Fruit fly (Drosophila melanogaster) whole organism, wandering third instar larva: Measurements from ENCODE around the gene CG11353.

Experiments used
- Abd-B ChIP-seq: fragments of >200 bp; optimal IDR thresholded peaks from 2 replicates; lab custom pipeline; 2017; ENCODE audit warnings: missing biosample characterization, missing genetic modification characterization
- CG32264 ChIP-seq: fragments of 200-800 bp; sonication (Bioruptor generic); optimal IDR thresholded peaks from 2 replicates; lab custom pipeline; 2016; ENCODE audit warnings: missing biosample characterization, missing genetic modification characterization
- CG9705 ChIP-seq: fragments of 200-800 bp; sonication (Bioruptor generic); optimal IDR thresholded peaks from 2 replicates; lab custom pipeline; 2018; ENCODE audit warnings: missing biosample characterization, mild to moderate bottlenecking, missing genetic modification characterization
- CrebA ChIP-seq: fragments of 200-800 bp; sonication (Bioruptor generic); optimal IDR thresholded peaks from 2 replicates; lab custom pipeline; 2016; ENCODE audit warnings: missing biosample characterization, mild to moderate bottlenecking, missing genetic modification characterization, borderline replicate concordance
- Dfd ChIP-seq: fragments of >200 bp; optimal IDR thresholded peaks from 2 replicates; lab custom pipeline; 2017; ENCODE audit warnings: missing biosample characterization, missing genetic modification characterization
- Dif ChIP-seq: fragments of 200-275, 200-300 bp; sonication (Bioruptor generic); optimal IDR thresholded peaks from 2 replicates; lab custom pipeline; 2018; ENCODE audit warnings: missing biosample characterization, missing genetic modification characterization; ENCODE audit not compliant: partially characterized antibody
- GATAd ChIP-seq: sonication (Bioruptor generic); optimal IDR thresholded peaks from 2 replicates; lab custom pipeline; 2016; ENCODE audit warnings: missing biosample characterization, missing genetic modification characterization
- HLH106 ChIP-seq: fragments of 200-800 bp; optimal IDR thresholded peaks from 3 replicates; lab custom pipeline; 2019; ENCODE audit warnings: missing biosample characterization, mild to moderate bottlenecking, missing genetic modification characterization, moderate library complexity
- Hr78 ChIP-seq: fragments of >200 bp; optimal IDR thresholded peaks from 2 replicates; lab custom pipeline; 2017; ENCODE audit warnings: missing biosample characterization, missing genetic modification characterization
- Hr83 ChIP-seq: fragments of 200-300 bp; sonication (Bioruptor generic); optimal IDR thresholded peaks from 2 replicates; lab custom pipeline; 2016; ENCODE audit warnings: missing biosample characterization, mild to moderate bottlenecking, missing genetic modification characterization, moderate library complexity; ENCODE audit not compliant: poor library complexity, severe bottlenecking
- Jra ChIP-seq: sonication (Bioruptor generic); optimal IDR thresholded peaks from 2 replicates; lab custom pipeline; 2016; ENCODE audit warnings: missing biosample characterization, missing genetic modification characterization
- Mio ChIP-seq: sonication (Bioruptor generic); optimal IDR thresholded peaks from 2 replicates; lab custom pipeline; 2016; ENCODE audit warnings: missing biosample characterization, missing genetic modification characterization
- N ChIP-seq: fragments of >200 bp; optimal IDR thresholded peaks from 2 replicates; lab custom pipeline; 2018; ENCODE audit warnings: missing biosample characterization, missing external identifiers, missing genetic modification characterization
- OdsH ChIP-seq: fragments of 200-800 bp; sonication (Bioruptor generic); optimal IDR thresholded peaks from 2 replicates; lab custom pipeline; 2016; ENCODE audit warnings: missing biosample characterization, mild to moderate bottlenecking, missing genetic modification characterization
- Rel ChIP-seq, 2 experiments: fragments of 200-800 bp; sonication (Bioruptor generic) in 1 of 2; optimal IDR thresholded peaks; 2 replicates in 1 of 2; 3 replicates in 1 of 2; lab custom pipeline; 2016 to 2019; ENCODE audit warnings: mild to moderate bottlenecking in 2 of 2, missing biosample characterization in 2 of 2, missing genetic modification characterization in 2 of 2, moderate library complexity in 1 of 2
- Sp1 ChIP-seq: fragments of 200-800 bp; sonication (Bioruptor generic); optimal IDR thresholded peaks from 3 replicates; lab custom pipeline; 2019; ENCODE audit warnings: missing biosample characterization, mild to moderate bottlenecking, missing genetic modification characterization, moderate library complexity
- Vsx2 ChIP-seq: fragments of 200-300, 225-300 bp; sonication (Bioruptor generic); optimal IDR thresholded peaks from 2 replicates; lab custom pipeline; 2018; ENCODE audit warnings: missing biosample characterization, missing genetic modification characterization; ENCODE audit not compliant: partially characterized antibody
- br ChIP-seq: fragments of 200-800 bp; sonication (Bioruptor generic); optimal IDR thresholded peaks from 2 replicates; lab custom pipeline; 2016; ENCODE audit warnings: missing biosample characterization, missing genetic modification characterization
- brk ChIP-seq: fragments of 200-800 bp; sonication (Bioruptor generic); optimal IDR thresholded peaks from 2 replicates; lab custom pipeline; 2016; ENCODE audit warnings: missing biosample characterization, mild to moderate bottlenecking, missing genetic modification characterization
- dmrt93B ChIP-seq: fragments of 200-800 bp; sonication (Bioruptor generic); optimal IDR thresholded peaks from 2 replicates; lab custom pipeline; 2018; ENCODE audit warnings: missing biosample characterization, mild to moderate bottlenecking, missing genetic modification characterization
- dsf ChIP-seq: sonication (Bioruptor generic); optimal IDR thresholded peaks from 2 replicates; lab custom pipeline; 2016; ENCODE audit warnings: missing biosample characterization, missing genetic modification characterization, borderline replicate concordance
- ey ChIP-seq: fragments of 200-800 bp; sonication (Bioruptor generic); optimal IDR thresholded peaks from 2 replicates; lab custom pipeline; 2016; ENCODE audit warnings: missing biosample characterization, missing genetic modification characterization
- foxo ChIP-seq, 2 experiments: fragments of 200-800 bp; sonication (Bioruptor generic); optimal IDR thresholded peaks; 2 replicates in 1 of 2; 3 replicates in 1 of 2; lab custom pipeline; 2016 to 2017; ENCODE audit warnings: missing biosample characterization in 2 of 2, missing genetic modification characterization in 2 of 2
- fru ChIP-seq: fragments of 200-800 bp; sonication (Bioruptor generic); optimal IDR thresholded peaks from 3 replicates; lab custom pipeline; 2016; ENCODE audit warnings: missing biosample characterization, mild to moderate bottlenecking, missing genetic modification characterization
- h ChIP-seq: fragments of 200-800 bp; sonication (Bioruptor generic); optimal IDR thresholded peaks from 3 replicates; lab custom pipeline; 2016; ENCODE audit warnings: missing biosample characterization, mild to moderate bottlenecking, missing genetic modification characterization
- jim ChIP-seq: fragments of 175-275, 200-325 bp; sonication (Bioruptor generic); optimal IDR thresholded peaks from 2 replicates; lab custom pipeline; 2016; ENCODE audit warnings: missing biosample characterization, mild to moderate bottlenecking, missing genetic modification characterization
- lola ChIP-seq: fragments of >200 bp; optimal IDR thresholded peaks from 2 replicates; lab custom pipeline; 2017; ENCODE audit warnings: missing biosample characterization, missing genetic modification characterization
- pan ChIP-seq: fragments of >200 bp; optimal IDR thresholded peaks from 2 replicates; lab custom pipeline; 2017
- psq ChIP-seq: fragments of 200-800 bp; sonication (Bioruptor generic); optimal IDR thresholded peaks from 3 replicates; lab custom pipeline; 2017; ENCODE audit warnings: missing biosample characterization, mild to moderate bottlenecking, missing genetic modification characterization, moderate library complexity
- rgr ChIP-seq: fragments of 200-800 bp; sonication (Bioruptor generic); optimal IDR thresholded peaks from 3 replicates; lab custom pipeline; 2016; ENCODE audit warnings: missing biosample characterization, mild to moderate bottlenecking, missing genetic modification characterization
- sv ChIP-seq: fragments of 200-800 bp; sonication (Bioruptor generic); optimal IDR thresholded peaks from 3 replicates; lab custom pipeline; 2016; ENCODE audit warnings: missing biosample characterization, missing genetic modification characterization
- usp ChIP-seq: fragments of >200 bp; optimal IDR thresholded peaks from 2 replicates; lab custom pipeline; 2017; ENCODE audit warnings: missing biosample characterization, missing genetic modification characterization

CG11353 gene

DNA sequence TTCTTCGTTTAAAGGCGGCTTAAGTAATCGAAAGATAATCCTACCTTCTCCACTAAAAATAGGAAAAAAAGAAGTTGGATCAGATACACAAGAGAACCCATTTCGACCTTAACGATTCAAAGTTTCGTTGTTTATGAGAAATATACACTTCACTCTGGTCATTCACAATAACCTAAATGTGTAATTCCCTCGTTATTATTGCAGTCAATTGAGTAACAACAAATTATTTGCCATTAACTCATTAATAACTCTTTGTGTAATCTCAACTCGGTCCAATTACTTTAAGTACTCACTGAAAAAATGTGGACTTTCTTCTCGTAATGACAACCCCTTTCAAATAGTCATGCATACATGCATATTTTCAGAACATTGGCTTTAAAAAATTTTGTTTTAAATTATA, 22.2 kb downstream of the CG11353 start, which contains the start of gene CG33777:
Gene CG33777 (minus strand): TSS at position 101 of the 400 bp plus-strand sequence.
- TF ChIP-seq ey (no peak), CG9705 (no peak), N (GFP tag; lab: Kevin White, UChicago) (no peak), Dfd (GFP tag; lab: Kevin White, UChicago) (no peak), fru (GFP tag; lab: Kevin White, UChicago) (no peak), CrebA (no peak), Sp1 (no peak), Abd-B (no peak), CG32264 (GFP tag; lab: Kevin White, UChicago) (no peak), OdsH (GFP tag; lab: Kevin White, UChicago) (no peak), pan (no peak), usp (no peak), Dif (GFP tag; lab: Kevin White, UChicago) (no peak), foxo (GFP tag; optimal IDR thresholded peaks at IDR 0.05; lab: Kevin White, UChicago) (no peak), brk (GFP tag; lab: Kevin White, UChicago) (no peak), jim (no peak), lola (GFP tag; lab: Kevin White, UChicago) (no peak)

dm6 chr3L:4555787-4556186, 22.8 kb downstream of the CG11353 start, which contains the start of gene CG42540:
CG42540 (plus strand) TSS chr3L:4556087.
- TF ChIP-seq ey (no peak), rgr (GFP tag; lab: Kevin White, UChicago) (no peak), Hr78 (no peak), h (GFP tag; lab: Kevin White, UChicago) (no peak), CrebA (no peak), Hr83 (GFP tag; lab: Kevin White, UChicago) (no peak), Mio (GFP tag; lab: Kevin White, UChicago) (no peak), jim (no peak), br (GFP tag; lab: Kevin White, UChicago) (no peak), Vsx2 (GFP tag; lab: Kevin White, UChicago) (no peak), Jra (GFP tag; lab: Kevin White, UChicago) (no peak), HLH106 (tag; lab: Kevin White, UChicago) (no peak), Dfd (GFP tag; lab: Kevin White, UChicago) (no peak), Sp1 (no peak), brk (GFP tag; lab: Kevin White, UChicago) (no peak), Rel (GFP tag; optimal IDR thresholded peaks at IDR 0.05; lab: Kevin White, UChicago) (no peak), Rel (tag; optimal IDR thresholded peaks at IDR 0.05; lab: Kevin White, UChicago) (no peak), dmrt93B (GFP tag; lab: Kevin White, UChicago) (no peak), sv (GFP tag; lab: Kevin White, UChicago) (no peak)
- TF ChIP-seq, all 38 proteins: peak for 0

DNA sequence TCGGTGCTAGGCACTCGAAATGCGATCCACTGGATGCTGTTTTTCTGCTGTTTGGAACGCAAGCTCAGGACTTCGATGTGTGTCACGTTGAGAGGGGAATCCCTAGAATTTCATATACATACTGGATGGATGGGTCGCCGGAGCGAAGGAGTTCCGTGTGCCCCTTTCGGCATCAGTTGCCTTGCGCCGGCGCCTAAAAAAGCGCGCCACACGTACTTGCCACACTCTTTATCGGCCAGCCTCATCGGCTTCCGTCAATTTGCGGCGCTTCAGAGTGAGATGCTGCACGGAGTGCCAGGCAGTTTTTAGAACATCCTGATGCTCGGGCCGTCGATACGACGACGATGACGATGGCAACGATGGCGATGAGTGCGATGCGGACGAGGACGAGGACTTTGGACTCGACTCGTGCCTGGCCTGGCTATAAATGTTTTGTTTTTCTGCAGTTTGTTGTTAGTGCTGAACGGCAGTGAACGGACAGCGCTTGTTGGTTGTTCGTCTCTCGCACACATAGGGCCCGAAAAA, 23.9 kb downstream of the CG11353 start:
- no peak for TF ChIP-seq jim
- no peak for TF ChIP-seq foxo (GFP tag; optimal IDR thresholded peaks at IDR 0.05; lab: Kevin White, UChicago)
- no peak for TF ChIP-seq Rel (GFP tag; optimal IDR thresholded peaks at IDR 0.05; lab: Kevin White, UChicago)
- no peak for TF ChIP-seq Rel (tag; optimal IDR thresholded peaks at IDR 0.05; lab: Kevin White, UChicago)
- TF ChIP-seq psq (GFP tag; lab: Kevin White, UChicago): no peak
- no peak for TF ChIP-seq Mio (GFP tag; lab: Kevin White, UChicago)
- no peak for TF ChIP-seq lola (GFP tag; lab: Kevin White, UChicago)
- no peak for TF ChIP-seq CG32264 (GFP tag; lab: Kevin White, UChicago)
- TF ChIP-seq ey: no peak
- TF ChIP-seq GATAd (GFP tag; lab: Kevin White, UChicago): no peak
- no peak for TF ChIP-seq Hr78
- no peak for TF ChIP-seq Jra (GFP tag; lab: Kevin White, UChicago)
- no peak for TF ChIP-seq OdsH (GFP tag; lab: Kevin White, UChicago)

- TF ChIP-seq CrebA: no peak
- no peak for TF ChIP-seq rgr (GFP tag; lab: Kevin White, UChicago)
- no peak for TF ChIP-seq dsf (GFP tag; lab: Kevin White, UChicago)
- TF ChIP-seq Rel (GFP tag; optimal IDR thresholded peaks at IDR 0.05; lab: Kevin White, UChicago): no peak
- TF ChIP-seq Rel (tag; optimal IDR thresholded peaks at IDR 0.05; lab: Kevin White, UChicago): no peak
- no peak for TF ChIP-seq pan
- TF ChIP-seq CG32264 (GFP tag; lab: Kevin White, UChicago): no peak
- no peak for TF ChIP-seq Hr78
- TF ChIP-seq Jra (GFP tag; lab: Kevin White, UChicago): no peak
- no peak for TF ChIP-seq GATAd (GFP tag; lab: Kevin White, UChicago)
- TF ChIP-seq N (GFP tag; lab: Kevin White, UChicago): no peak
These were observed 41.5 kb downstream of the CG11353 start for dm6 chr3L:4574439-4574838.
